Worm (Caenorhabditis elegans) whole organism, L3 larva: ENCODE results near the gene W03F9.4.
A peak's percentile ranks its signal among the peaks of the same experiment; 100 is the strongest.

Source experiments
- R02D3.7 ChIP-seq: fragments of 150-350 bp; optimal IDR thresholded peaks from 2 replicates; lab custom pipeline; 2014; ENCODE audit warnings: missing biosample characterization, missing genetic modification characterization
- ZK546.5 ChIP-seq: sonication (generic microtip); optimal IDR thresholded peaks from 2 replicates; lab custom pipeline; 2017; ENCODE audit warnings: missing biosample characterization, missing genetic modification characterization
- aly-2 ChIP-seq: fragments of 150-350 bp; optimal IDR thresholded peaks from 2 replicates; lab custom pipeline; 2014; ENCODE audit warnings: missing biosample characterization, missing genetic modification characterization
- ama-1 ChIP-seq: fragments of 150-350 bp; optimal IDR thresholded peaks from 2 replicates; lab custom pipeline; 2018
- ceh-16 ChIP-seq: sonication (generic microtip); optimal IDR thresholded peaks from 2 replicates; lab custom pipeline; 2017; ENCODE audit warnings: missing biosample characterization, missing genetic modification characterization
- ceh-28 ChIP-seq: fragments of 150-350 bp; optimal IDR thresholded peaks from 2 replicates; lab custom pipeline; 2014; ENCODE audit warnings: missing biosample characterization, missing genetic modification reagents, missing genetic modification characterization
- ceh-82 ChIP-seq: fragments of 150-350 bp; optimal IDR thresholded peaks from 2 replicates; lab custom pipeline; 2014; ENCODE audit warnings: missing biosample characterization, missing genetic modification characterization
- ceh-9 ChIP-seq: sonication (generic microtip); optimal IDR thresholded peaks from 2 replicates; lab custom pipeline; 2018; ENCODE audit warnings: missing biosample characterization, missing genetic modification characterization
- daf-12 ChIP-seq: fragments of 150-350 bp; optimal IDR thresholded peaks from 2 replicates; lab custom pipeline; 2014; ENCODE audit warnings: missing biosample characterization, missing genetic modification reagents, missing genetic modification characterization
- egl-27 ChIP-seq: sonication (generic microtip); optimal IDR thresholded peaks from 4 replicates; lab custom pipeline; 2017; ENCODE audit warnings: missing biosample characterization, missing genetic modification reagents, missing genetic modification characterization
- egl-5 ChIP-seq: fragments of 150-350 bp; optimal IDR thresholded peaks from 2 replicates; lab custom pipeline; 2017; ENCODE audit warnings: missing biosample characterization, missing genetic modification reagents, missing genetic modification characterization, inconsistent platforms
- elt-1 ChIP-seq: fragments of 150-350 bp; optimal IDR thresholded peaks from 2 replicates; lab custom pipeline; 2014; ENCODE audit warnings: missing biosample characterization, missing genetic modification characterization
- elt-2 ChIP-seq: sonication (generic microtip); optimal IDR thresholded peaks from 2 replicates; lab custom pipeline; 2016; ENCODE audit warnings: missing genetic modification reagents, mild to moderate bottlenecking, missing genetic modification characterization, missing compliant biosample characterization
- elt-3 ChIP-seq, 3 experiments: fragments of 150-350 bp in 1 of 3; sonication (generic microtip) in 2 of 3; optimal IDR thresholded peaks; 2 replicates in 2 of 3; 4 replicates in 1 of 3; lab custom pipeline; 2014 to 2017; ENCODE audit warnings: missing biosample characterization in 3 of 3, missing genetic modification characterization in 3 of 3
- fkh-10 ChIP-seq: sonication (generic microtip); optimal IDR thresholded peaks from 2 replicates; lab custom pipeline; 2017; ENCODE audit warnings: missing biosample characterization, missing genetic modification reagents, missing genetic modification characterization
- fkh-2 ChIP-seq: fragments of 150-350 bp; optimal IDR thresholded peaks from 2 replicates; lab custom pipeline; 2014; ENCODE audit warnings: missing biosample characterization, missing genetic modification reagents, missing genetic modification characterization
- fos-1 ChIP-seq: fragments of 150-350 bp; optimal IDR thresholded peaks from 2 replicates; lab custom pipeline; 2014; ENCODE audit warnings: missing biosample characterization, missing genetic modification characterization
- hmg-11 ChIP-seq: sonication (generic microtip); optimal IDR thresholded peaks from 2 replicates; lab custom pipeline; 2016; ENCODE audit warnings: missing genetic modification characterization, missing compliant biosample characterization
- jun-1 ChIP-seq: fragments of 150-350 bp; optimal IDR thresholded peaks from 2 replicates; lab custom pipeline; 2014; ENCODE audit warnings: missing biosample characterization, missing genetic modification reagents, missing genetic modification characterization
- lin-15B ChIP-seq: fragments of 150-350 bp; optimal IDR thresholded peaks from 2 replicates; lab custom pipeline; 2014; ENCODE audit warnings: missing biosample characterization, missing genetic modification characterization
- lin-39 ChIP-seq: fragments of 150-350 bp; optimal IDR thresholded peaks from 2 replicates; lab custom pipeline; 2018; ENCODE audit warnings: missing biosample characterization, missing genetic modification reagents, missing genetic modification characterization
- mdl-1 ChIP-seq: fragments of 150-350 bp; optimal IDR thresholded peaks from 2 replicates; lab custom pipeline; 2014; ENCODE audit warnings: missing biosample characterization, missing genetic modification characterization
- mml-1 ChIP-seq: fragments of 150-350 bp; sonication (generic microtip); optimal IDR thresholded peaks from 3 replicates; lab custom pipeline; 2014; ENCODE audit warnings: missing biosample characterization, missing genetic modification characterization
- nfya-1 ChIP-seq: sonication (generic microtip); optimal IDR thresholded peaks from 2 replicates; lab custom pipeline; 2017; ENCODE audit warnings: missing genetic modification characterization, mild to moderate bottlenecking, missing compliant biosample characterization, antibody characterized with exemption, moderate library complexity; ENCODE audit not compliant: insufficient read depth
- nhr-11 ChIP-seq: fragments of 150-350 bp; optimal IDR thresholded peaks from 2 replicates; lab custom pipeline; 2014; ENCODE audit warnings: missing biosample characterization, missing genetic modification characterization
- nhr-12 ChIP-seq: fragments of 150-350 bp; optimal IDR thresholded peaks from 2 replicates; lab custom pipeline; 2014; ENCODE audit warnings: missing biosample characterization, missing genetic modification characterization
- nhr-23 ChIP-seq: fragments of 150-350 bp; optimal IDR thresholded peaks from 2 replicates; lab custom pipeline; 2014; ENCODE audit warnings: missing biosample characterization, missing genetic modification reagents, missing genetic modification characterization
- nhr-237 ChIP-seq: fragments of 150-350 bp; optimal IDR thresholded peaks from 2 replicates; lab custom pipeline; 2014; ENCODE audit warnings: missing biosample characterization, missing genetic modification characterization
- nhr-25 ChIP-seq: sonication (generic microtip); optimal IDR thresholded peaks from 2 replicates; lab custom pipeline; 2017; ENCODE audit warnings: missing biosample characterization, missing genetic modification characterization
- nhr-43 ChIP-seq: sonication (generic microtip); optimal IDR thresholded peaks from 2 replicates; lab custom pipeline; 2016; ENCODE audit warnings: mild to moderate bottlenecking, missing genetic modification characterization, missing compliant biosample characterization; ENCODE audit not compliant: poor library complexity, severe bottlenecking
- nhr-67 ChIP-seq: fragments of 150-350 bp; optimal IDR thresholded peaks from 2 replicates; lab custom pipeline; 2014; ENCODE audit warnings: missing biosample characterization, missing genetic modification characterization
- nhr-77 ChIP-seq: fragments of 150-350 bp; optimal IDR thresholded peaks from 2 replicates; lab custom pipeline; 2014; ENCODE audit warnings: missing biosample characterization, missing genetic modification characterization
- pha-4 ChIP-seq: fragments of 150-350 bp; optimal IDR thresholded peaks from 2 replicates; lab custom pipeline; 2014; ENCODE audit warnings: missing biosample characterization, missing genetic modification reagents, missing genetic modification characterization
- sea-2 ChIP-seq: fragments of 150-350 bp; sonication (generic microtip); optimal IDR thresholded peaks from 4 replicates; lab custom pipeline; 2014; ENCODE audit warnings: missing biosample characterization, missing genetic modification reagents, missing genetic modification characterization
- skn-1 ChIP-seq: fragments of 150-350 bp; optimal IDR thresholded peaks from 2 replicates; lab custom pipeline; 2014; ENCODE audit warnings: missing biosample characterization, missing genetic modification characterization
- snpc-4 ChIP-seq: fragments of 150-350 bp; optimal IDR thresholded peaks from 2 replicates; lab custom pipeline; 2014; ENCODE audit warnings: missing biosample characterization, missing genetic modification characterization
- tbx-2 ChIP-seq: sonication (generic microtip); optimal IDR thresholded peaks from 2 replicates; lab custom pipeline; 2016; ENCODE audit warnings: mild to moderate bottlenecking, missing genetic modification characterization, missing compliant biosample characterization
- unc-39 ChIP-seq: sonication (generic microtip); optimal IDR thresholded peaks from 4 replicates; lab custom pipeline; 2017; ENCODE audit warnings: missing biosample characterization, missing genetic modification characterization
- unc-62 ChIP-seq: fragments of 150-350 bp; sonication (generic microtip); optimal IDR thresholded peaks from 4 replicates; lab custom pipeline; 2014; ENCODE audit warnings: missing biosample characterization, missing genetic modification reagents, missing genetic modification characterization
- zag-1 ChIP-seq: fragments of 150-350 bp; optimal IDR thresholded peaks from 2 replicates; lab custom pipeline; 2014; ENCODE audit warnings: missing biosample characterization, missing genetic modification characterization
- ztf-11 ChIP-seq: fragments of 150-350 bp; optimal IDR thresholded peaks from 2 replicates; lab custom pipeline; 2014; ENCODE audit warnings: missing biosample characterization, missing genetic modification characterization
- ztf-4 ChIP-seq: fragments of 150-350 bp; optimal IDR thresholded peaks from 2 replicates; lab custom pipeline; 2014; ENCODE audit warnings: missing biosample characterization, missing genetic modification characterization

The W03F9.4 gene

ce11 chrV:176870-177467 lies 25.8 kb upstream of the W03F9.4 start, which contains the start of gene cul-3:
TSS of gene cul-3 (plus strand) at chrV:177417.
- peak; percentile 30 for TF ChIP-seq lin-39
- no peak for TF ChIP-seq nhr-237 (tag; lab: Kevin White, UChicago)
- no peak for TF ChIP-seq tbx-2
- TF ChIP-seq ztf-11 (tag; lab: Kevin White, UChicago) = no peak
- TF ChIP-seq lin-15B = peak; percentile 60
- no peak for TF ChIP-seq unc-39
- no peak for TF ChIP-seq aly-2 (tag; lab: Kevin White, UChicago)
- no peak for TF ChIP-seq nhr-12
- TF ChIP-seq pha-4 (tag; lab: Kevin White, UChicago) = peak; percentile 49
- TF ChIP-seq unc-62 = no peak
- TF ChIP-seq nhr-67 (tag; lab: Kevin White, UChicago) = no peak
- TF ChIP-seq R02D3.7 = peak; percentile 23
- TF ChIP-seq sea-2 = no peak
- no peak for TF ChIP-seq ztf-4 (tag; lab: Kevin White, UChicago)
- no peak for TF ChIP-seq elt-3 (tag; optimal IDR thresholded peaks at IDR 0.05; lab: Kevin White, UChicago)
- TF ChIP-seq hmg-11 (tag; lab: Kevin White, UChicago) = peak; percentile 82
- no peak for TF ChIP-seq egl-27 (tag; lab: Kevin White, UChicago)
- peak; percentile 26 for TF ChIP-seq nhr-23 (tag; lab: Kevin White, UChicago)
- no peak for TF ChIP-seq nhr-11 (tag; lab: Kevin White, UChicago)
- TF ChIP-seq snpc-4 (tag; lab: Kevin White, UChicago) = peak; percentile 26
- TF ChIP-seq mml-1 (tag; lab: Kevin White, UChicago) = no peak
- TF ChIP-seq skn-1 = no peak
- peak; percentile 44 for TF ChIP-seq nhr-25 (tag; lab: Kevin White, UChicago)
- no peak for TF ChIP-seq ceh-16 (tag; lab: Kevin White, UChicago)
- peak; percentile 45 for TF ChIP-seq jun-1 (tag; lab: Kevin White, UChicago)
- TF ChIP-seq elt-1 = no peak
- TF ChIP-seq egl-5 = no peak
- no peak for TF ChIP-seq fkh-2
- no peak for TF ChIP-seq nhr-43 (tag; lab: Kevin White, UChicago)
- TF ChIP-seq zag-1 (tag; lab: Kevin White, UChicago) = no peak
- no peak for TF ChIP-seq nhr-77 (tag; lab: Kevin White, UChicago)
- TF ChIP-seq ceh-9 (tag; lab: Kevin White, UChicago) = no peak
- no peak for TF ChIP-seq daf-12 (tag; lab: Kevin White, UChicago)
- TF ChIP-seq nfya-1 (tag; lab: Kevin White, UChicago) = peak; percentile 65
- no peak for TF ChIP-seq fkh-10 (GFP tag; lab: Kevin White, UChicago)
- peak; percentile 42 for TF ChIP-seq ceh-28 (tag; lab: Kevin White, UChicago)
- no peak for TF ChIP-seq ZK546.5 (tag; lab: Kevin White, UChicago)
- TF ChIP-seq elt-2 (tag; lab: Kevin White, UChicago) = no peak
- no peak for TF ChIP-seq ceh-82
- no peak for TF ChIP-seq mdl-1
- TF ChIP-seq ama-1 = no peak
- TF ChIP-seq fos-1 (tag; lab: Kevin White, UChicago) = no peak

- TF ChIP-seq nfya-1 (tag; lab: Kevin White, UChicago) (peak; percentile 56), nhr-43 (tag; lab: Kevin White, UChicago) (no peak)
Observed at ce11 chrV:174520-174919, 23.3 kb upstream of the W03F9.4 start.

ce11 chrV:173437-173836 lies 22.2 kb upstream of the W03F9.4 start:
- TF ChIP-seq mdl-1 = no peak
- no peak for TF ChIP-seq hmg-11 (tag; lab: Kevin White, UChicago)
- peak; percentile 8 for TF ChIP-seq nfya-1 (tag; lab: Kevin White, UChicago)
